Worm (Caenorhabditis elegans) whole organism, L2 larva: ENCODE data around the gene bigr-1.

ENCODE experiments used
- R02D3.7 ChIP-seq: fragments of 150-350 bp; optimal IDR thresholded peaks from 2 replicates; lab custom pipeline; 2014; ENCODE audit warnings: missing biosample characterization, missing genetic modification characterization
- ama-1 ChIP-seq: fragments of 150-350 bp; optimal IDR thresholded peaks from 2 replicates; lab custom pipeline; 2018; ENCODE audit warnings: inconsistent platforms
- blmp-1 ChIP-seq: sonication (generic microtip); optimal IDR thresholded peaks from 2 replicates; lab custom pipeline; 2017; ENCODE audit warnings: missing genetic modification characterization, mild to moderate bottlenecking, missing compliant biosample characterization, antibody characterized with exemption, moderate library complexity; ENCODE audit not compliant: insufficient read depth
- elt-3 ChIP-seq: sonication (generic microtip); optimal IDR thresholded peaks from 2 replicates; lab custom pipeline; 2017; ENCODE audit warnings: missing biosample characterization, missing genetic modification characterization
- lin-39 ChIP-seq: fragments of 150-350 bp; optimal IDR thresholded peaks from 2 replicates; lab custom pipeline; 2014; ENCODE audit warnings: missing biosample characterization, missing genetic modification reagents, missing genetic modification characterization
- mab-5 ChIP-seq: fragments of 150-350 bp; optimal IDR thresholded peaks from 2 replicates; lab custom pipeline; 2014; ENCODE audit warnings: missing biosample characterization, missing genetic modification characterization
- mbf-1 ChIP-seq: sonication (generic microtip); optimal IDR thresholded peaks from 2 replicates; lab custom pipeline; 2017; ENCODE audit warnings: missing biosample characterization, missing genetic modification characterization
- nhr-77 ChIP-seq: fragments of 150-350 bp; optimal IDR thresholded peaks from 2 replicates; lab custom pipeline; 2014; ENCODE audit warnings: missing biosample characterization, missing genetic modification characterization
- unc-62 ChIP-seq: fragments of 150-350 bp; optimal IDR thresholded peaks from 2 replicates; lab custom pipeline; 2014; ENCODE audit warnings: missing biosample characterization, missing genetic modification reagents, missing genetic modification characterization
- zag-1 ChIP-seq: fragments of 150-350 bp; optimal IDR thresholded peaks from 2 replicates; lab custom pipeline; 2014; ENCODE audit warnings: missing biosample characterization, missing genetic modification characterization
- ztf-11 ChIP-seq: sonication (generic microtip); optimal IDR thresholded peaks from 2 replicates; lab custom pipeline; 2017; ENCODE audit warnings: missing biosample characterization, missing genetic modification characterization
- ztf-4 ChIP-seq: fragments of 150-350 bp; optimal IDR thresholded peaks from 2 replicates; lab custom pipeline; 2014; ENCODE audit warnings: missing biosample characterization, missing genetic modification characterization

ce11 chrII:11200234-11200755 is 18.8 kb downstream of the bigr-1 start:
- TF ChIP-seq zag-1 (tag; lab: Kevin White, UChicago) (no peak), ztf-11 (tag; lab: Kevin White, UChicago) (no peak), nhr-77 (no peak), R02D3.7 (tag; lab: Kevin White, UChicago) (no peak), ztf-4 (tag; lab: Kevin White, UChicago) (no peak), ama-1 (lab: Kevin White, UChicago) (no peak), blmp-1 (tag; lab: Kevin White, UChicago) (peak; percentile 44), mab-5 (no peak), mbf-1 (tag; lab: Kevin White, UChicago) (no peak), elt-3 (tag; lab: Kevin White, UChicago) (no peak), unc-62 (GFP tag; lab: Kevin White, UChicago) (no peak), lin-39 (no peak)
